Worm (Caenorhabditis elegans): ENCODE results near the gene fbxa-218.

The fbxa-218 gene

ce11 chrIII:12421708-12422107 lies 14.6 kb upstream of the fbxa-218 start, which contains the start of gene tat-1:
tat-1 (minus strand) TSS chrIII:12421718.
- TF ChIP-seq nhr-21 (tag; optimal IDR thresholded peaks at IDR 0.05) (no peak), mab-5 (tag; optimal IDR thresholded peaks at IDR 0.05) (no peak), C34F6.9 (tag; optimal IDR thresholded peaks at IDR 0.05) (peak; percentile 2), crh-2 (tag; optimal IDR thresholded peaks at IDR 0.05) (no peak), ztf-11 (tag; optimal IDR thresholded peaks at IDR 0.05) (no peak), unc-55 (GFP tag; optimal IDR thresholded peaks at IDR 0.05) (peak; percentile 42), unc-39 (tag; optimal IDR thresholded peaks at IDR 0.05) (no peak)

DNA sequence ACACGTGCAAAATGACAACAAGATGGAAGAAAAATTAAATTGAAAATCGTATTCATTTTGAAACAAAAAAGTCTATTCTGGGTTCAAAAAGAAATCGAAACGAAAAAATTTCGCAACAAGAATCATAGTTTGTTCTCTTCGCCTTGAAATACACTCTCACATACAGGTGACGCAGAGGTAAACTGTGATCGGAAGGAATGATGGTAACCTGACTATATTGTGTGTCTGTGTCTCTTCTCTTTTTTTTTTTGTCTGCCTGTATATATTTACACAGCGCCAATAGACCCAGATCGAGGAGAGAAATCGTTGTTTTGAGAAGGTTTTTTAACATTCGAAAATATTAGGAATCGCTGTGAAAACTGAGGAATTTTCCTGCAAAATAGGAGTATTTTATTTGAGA lies 12.2 kb upstream of the fbxa-218 start:
- no peak for TF ChIP-seq nhr-23 (tag; optimal IDR thresholded peaks at IDR 0.05)
- TF ChIP-seq C34F6.9 (tag; optimal IDR thresholded peaks at IDR 0.05): peak; percentile 12
- TF ChIP-seq peb-1 (tag; optimal IDR thresholded peaks at IDR 0.05): no peak
- peak; percentile 31 for TF ChIP-seq gmeb-1 (tag; optimal IDR thresholded peaks at IDR 0.05)
- no peak for TF ChIP-seq lin-13 (GFP tag; optimal IDR thresholded peaks at IDR 0.05)
- TF ChIP-seq unc-39 (tag; optimal IDR thresholded peaks at IDR 0.05): no peak
- no peak for TF ChIP-seq ceh-16 (tag; optimal IDR thresholded peaks at IDR 0.05)
- peak; percentile 45 for TF ChIP-seq F13H6.1 (tag; optimal IDR thresholded peaks at IDR 0.05)
- TF ChIP-seq nhr-11 (tag; optimal IDR thresholded peaks at IDR 0.05): no peak
- TF ChIP-seq lin-11 (tag; optimal IDR thresholded peaks at IDR 0.05): no peak
- peak; percentile 76 for TF ChIP-seq nhr-129 (tag; optimal IDR thresholded peaks at IDR 0.05)
- peak; percentile 97 for TF ChIP-seq fos-1 (tag; optimal IDR thresholded peaks at IDR 0.05)
- TF ChIP-seq crh-2 (tag; optimal IDR thresholded peaks at IDR 0.05): no peak

DNA sequence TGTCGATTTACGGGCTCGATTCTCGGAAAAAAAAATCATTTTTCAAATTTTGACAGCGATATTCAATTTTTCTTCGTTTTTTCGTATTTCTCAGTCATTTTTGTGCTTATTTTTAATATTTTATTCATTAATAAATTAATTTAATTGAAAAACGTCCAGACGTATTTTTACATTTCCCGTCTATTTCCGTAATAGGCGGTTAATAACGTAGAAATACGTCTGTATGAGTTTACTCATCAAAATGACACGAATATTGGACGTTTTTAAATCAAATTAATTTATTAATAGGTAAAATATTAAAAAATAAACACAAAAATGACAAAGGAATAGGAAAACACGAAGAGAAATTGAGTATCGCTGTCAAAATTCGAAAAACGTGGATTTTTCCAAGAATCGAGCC lies 11.7 kb upstream of the fbxa-218 start:
- TF ChIP-seq nhr-25 (tag; optimal IDR thresholded peaks at IDR 0.05) (peak; percentile 94), crh-2 (tag; optimal IDR thresholded peaks at IDR 0.05) (no peak), lin-11 (tag; optimal IDR thresholded peaks at IDR 0.05) (no peak), elt-1 (tag; optimal IDR thresholded peaks at IDR 0.05) (no peak), skn-1 (tag; optimal IDR thresholded peaks at IDR 0.05) (no peak), egl-27 (tag; optimal IDR thresholded peaks at IDR 0.05) (no peak), ZK546.5 (tag; optimal IDR thresholded peaks at IDR 0.05) (no peak)

ce11 chrIII:12425846-12426405 lies 10.4 kb upstream of the fbxa-218 start:
- TF ChIP-seq sma-3 (GFP tag; optimal IDR thresholded peaks at IDR 0.05): no peak
- no peak for TF ChIP-seq fos-1 (tag; optimal IDR thresholded peaks at IDR 0.05)
- no peak for TF ChIP-seq lin-13 (GFP tag; optimal IDR thresholded peaks at IDR 0.05)
- no peak for TF ChIP-seq nhr-129 (tag; optimal IDR thresholded peaks at IDR 0.05)
- no peak for TF ChIP-seq nhr-11 (tag; optimal IDR thresholded peaks at IDR 0.05)
- peak; percentile 52 for TF ChIP-seq nhr-25 (tag; optimal IDR thresholded peaks at IDR 0.05)
- TF ChIP-seq nhr-12 (tag; optimal IDR thresholded peaks at IDR 0.05): peak; percentile 81
- TF ChIP-seq nhr-6 (tag; optimal IDR thresholded peaks at IDR 0.05): no peak
- TF ChIP-seq Y55F3AM.14 (GFP tag; optimal IDR thresholded peaks at IDR 0.05): no peak
- no peak for TF ChIP-seq elt-1 (tag; optimal IDR thresholded peaks at IDR 0.05)
- no peak for TF ChIP-seq sem-4 (tag; optimal IDR thresholded peaks at IDR 0.05)
- TF ChIP-seq unc-39 (tag; optimal IDR thresholded peaks at IDR 0.05): no peak
- no peak for TF ChIP-seq mdl-1 (tag; optimal IDR thresholded peaks at IDR 0.05)
- TF ChIP-seq snpc-4 (tag; optimal IDR thresholded peaks at IDR 0.05): no peak
- TF ChIP-seq aly-2 (tag; optimal IDR thresholded peaks at IDR 0.05): no peak
- TF ChIP-seq lin-11 (tag; optimal IDR thresholded peaks at IDR 0.05): no peak
- no peak for TF ChIP-seq R02D3.7 (tag; optimal IDR thresholded peaks at IDR 0.05)
- TF ChIP-seq ceh-82 (tag; optimal IDR thresholded peaks at IDR 0.05): no peak
- no peak for TF ChIP-seq lin-39 (tag; optimal IDR thresholded peaks at IDR 0.05)
- TF ChIP-seq lsy-2 (tag; optimal IDR thresholded peaks at IDR 0.05): no peak
- no peak for TF ChIP-seq dmd-4 (tag; optimal IDR thresholded peaks at IDR 0.05)
- no peak for TF ChIP-seq egl-27 (tag; optimal IDR thresholded peaks at IDR 0.05)
- TF ChIP-seq gmeb-1 (tag; optimal IDR thresholded peaks at IDR 0.05): no peak
- peak; percentile 17 for TF ChIP-seq mab-5 (tag; optimal IDR thresholded peaks at IDR 0.05)
- TF ChIP-seq unc-62 (GFP tag; optimal IDR thresholded peaks at IDR 0.05): no peak
- no peak for TF ChIP-seq mbf-1 (tag; optimal IDR thresholded peaks at IDR 0.05)

Data from whole organism, L2 larva.